Fruit fly (Drosophila melanogaster) whole organism, embryonic: ENCODE results near the gene CG13299.

Source experiments
- Abd-B ChIP-seq: fragments of 200-800 bp; sonication (Bioruptor generic); optimal IDR thresholded peaks from 2 replicates; lab custom pipeline; 2018; ENCODE audit warnings: missing biosample characterization, mild to moderate bottlenecking, missing genetic modification characterization, moderate library complexity
- Asciz ChIP-seq: fragments of 200-800 bp; sonication (Bioruptor generic); optimal IDR thresholded peaks from 2 replicates; lab custom pipeline; 2017; ENCODE audit warnings: missing biosample characterization, mild to moderate bottlenecking, missing genetic modification characterization, missing genetic modification reagents
- CG10267 ChIP-seq: fragments of 200-800 bp; sonication (Bioruptor generic); optimal IDR thresholded peaks from 2 replicates; lab custom pipeline; 2018; ENCODE audit warnings: missing biosample characterization, mild to moderate bottlenecking, missing genetic modification characterization, moderate library complexity
- CG10979 ChIP-seq: fragments of 200-800 bp; sonication (Bioruptor generic); optimal IDR thresholded peaks from 2 replicates; lab custom pipeline; 2018; ENCODE audit warnings: missing biosample characterization, mild to moderate bottlenecking, missing genetic modification characterization, moderate library complexity
- CG12155 ChIP-seq: fragments of 200-800 bp; sonication (Bioruptor generic); optimal IDR thresholded peaks from 3 replicates; lab custom pipeline; 2016; ENCODE audit warnings: missing biosample characterization, missing genetic modification characterization
- CG12299 ChIP-seq: fragments of 200-800 bp; sonication (Bioruptor generic); optimal IDR thresholded peaks from 2 replicates; lab custom pipeline; 2018; ENCODE audit warnings: missing biosample characterization, mild to moderate bottlenecking, missing genetic modification characterization
- CG13123 ChIP-seq: fragments of 200-800 bp; sonication (Bioruptor generic); optimal IDR thresholded peaks from 2 replicates; lab custom pipeline; 2016; ENCODE audit warnings: missing biosample characterization, missing genetic modification characterization
- CG17186 ChIP-seq: fragments of 200-800 bp; sonication (Bioruptor generic); optimal IDR thresholded peaks from 3 replicates; lab custom pipeline; 2017; ENCODE audit warnings: missing biosample characterization, missing genetic modification reagents, missing genetic modification characterization
- CG31224 ChIP-seq: fragments of 200-800 bp; sonication (Bioruptor generic); IDR thresholded peaks from 2 replicates; pipeline ENCODE4 v1.3.6; 2022; ENCODE audit warnings: missing biosample characterization, missing genetic modification characterization
- CG31441 ChIP-seq: fragments of 200-800 bp; sonication (Bioruptor generic); IDR thresholded peaks from 2 replicates; pipeline ENCODE4 v1.3.6; 2022; ENCODE audit warnings: missing biosample characterization, missing genetic modification characterization
- CG32772 ChIP-seq: fragments of 200-800 bp; sonication (Bioruptor generic); IDR thresholded peaks from 2 replicates; pipeline ENCODE4 v1.3.6; 2022; ENCODE audit warnings: missing biosample characterization, missing genetic modification characterization
- CG33213 ChIP-seq: fragments of 200-800 bp; sonication (Bioruptor generic); optimal IDR thresholded peaks from 3 replicates; lab custom pipeline; 2016; ENCODE audit warnings: missing biosample characterization, missing genetic modification characterization
- CG4730 ChIP-seq: fragments of 200-800 bp; sonication (Bioruptor generic); IDR thresholded peaks from 2 replicates; pipeline ENCODE4 v1.3.6; 2022; ENCODE audit warnings: missing biosample characterization, missing genetic modification characterization
- CG5245 ChIP-seq: fragments of 200-800 bp; sonication (Bioruptor generic); optimal IDR thresholded peaks from 3 replicates; lab custom pipeline; 2016; ENCODE audit warnings: missing biosample characterization, missing genetic modification characterization
- CG6765 ChIP-seq: fragments of 200-800 bp; sonication (Bioruptor generic); optimal IDR thresholded peaks from 3 replicates; lab custom pipeline; 2017; ENCODE audit warnings: missing biosample characterization, mild to moderate bottlenecking, missing genetic modification characterization
- CG7372 ChIP-seq: fragments of 200-800 bp; sonication (Bioruptor generic); IDR thresholded peaks from 2 replicates; pipeline ENCODE4 v1.3.6; 2022; ENCODE audit warnings: missing biosample characterization, missing genetic modification characterization
- CG7928 ChIP-seq: fragments of 200-800 bp; sonication (Bioruptor generic); optimal IDR thresholded peaks from 2 replicates; lab custom pipeline; 2017; ENCODE audit warnings: missing biosample characterization, mild to moderate bottlenecking, missing genetic modification characterization
- Dad ChIP-seq: fragments of 200-800 bp; sonication (Bioruptor generic); optimal IDR thresholded peaks from 3 replicates; lab custom pipeline; 2016; ENCODE audit warnings: missing biosample characterization, missing genetic modification characterization
- Dip2 ChIP-seq: fragments of 200-800 bp; sonication (Bioruptor generic); IDR thresholded peaks from 2 replicates; pipeline ENCODE4 v1.3.6; 2022; ENCODE audit warnings: missing biosample characterization, missing genetic modification characterization
- Drgx ChIP-seq: fragments of 200-800 bp; sonication (Bioruptor generic); IDR thresholded peaks from 2 replicates; pipeline ENCODE4 v1.3.6; 2022; ENCODE audit warnings: missing biosample characterization, missing genetic modification characterization
- ERR ChIP-seq: fragments of 200-800 bp; sonication (Bioruptor generic); optimal IDR thresholded peaks from 2 replicates; lab custom pipeline; 2016; ENCODE audit warnings: missing biosample characterization, missing genetic modification characterization
- Mrtf ChIP-seq: fragments of 200-800 bp; sonication (Bioruptor generic); IDR thresholded peaks from 3 replicates; pipeline ENCODE4 v1.3.6; 2022; ENCODE audit warnings: missing biosample characterization, missing genetic modification characterization
- Oaz ChIP-seq: fragments of 200-800 bp; sonication (Bioruptor generic); IDR thresholded peaks from 2 replicates; pipeline ENCODE4 v1.3.6; 2022; ENCODE audit warnings: missing biosample characterization, missing genetic modification characterization
- Six4 ChIP-seq: fragments of 200-800 bp; sonication (Bioruptor generic); optimal IDR thresholded peaks from 2 replicates; lab custom pipeline; 2016; ENCODE audit warnings: missing biosample characterization, missing genetic modification characterization
- Sox100B ChIP-seq: fragments of 200-800 bp; sonication (Bioruptor generic); optimal IDR thresholded peaks from 3 replicates; lab custom pipeline; 2018; ENCODE audit warnings: missing biosample characterization, mild to moderate bottlenecking, missing genetic modification characterization
- Stat92E ChIP-seq, 3 experiments: fragments of >200 bp in 2 of 3; fragments of 200-800 bp in 1 of 3; sonication (Bioruptor generic) in 1 of 3; optimal IDR thresholded peaks; 2 replicates each; lab custom pipeline; 2017 to 2019; ENCODE audit warnings: missing biosample characterization in 3 of 3, missing genetic modification characterization in 3 of 3, mild to moderate bottlenecking in 1 of 3, moderate library complexity in 1 of 3
- Xbp1 ChIP-seq: fragments of 200-800 bp; sonication (Bioruptor generic); optimal IDR thresholded peaks from 3 replicates; lab custom pipeline; 2016; ENCODE audit warnings: missing biosample characterization, mild to moderate bottlenecking, missing genetic modification characterization
- aop ChIP-seq: fragments of 200-800 bp; sonication (Bioruptor generic); IDR thresholded peaks from 2 replicates; pipeline ENCODE4 v1.3.6; 2022; ENCODE audit warnings: missing biosample characterization, missing genetic modification characterization
- ara ChIP-seq: fragments of 200-800 bp; sonication (Bioruptor generic); IDR thresholded peaks from 2 replicates; pipeline ENCODE4 v1.3.6; 2022; ENCODE audit warnings: missing biosample characterization, missing genetic modification characterization
- caup ChIP-seq: fragments of 200-800 bp; sonication (Bioruptor generic); optimal IDR thresholded peaks from 3 replicates; lab custom pipeline; 2017; ENCODE audit warnings: missing biosample characterization, mild to moderate bottlenecking, missing genetic modification characterization, moderate library complexity; ENCODE audit not compliant: severe bottlenecking
- ci ChIP-seq: fragments of 200-800 bp; sonication (Bioruptor generic); IDR thresholded peaks from 3 replicates; pipeline ENCODE4 v1.3.6; 2022; ENCODE audit warnings: missing biosample characterization, missing genetic modification characterization
- crc ChIP-seq: fragments of 200-800 bp; sonication (Bioruptor generic); optimal IDR thresholded peaks from 2 replicates; lab custom pipeline; 2016; ENCODE audit warnings: missing biosample characterization, missing genetic modification characterization
- dimm ChIP-seq: fragments of 200-800 bp; sonication (Bioruptor generic); IDR thresholded peaks from 2 replicates; pipeline ENCODE4 v1.3.6; 2022; ENCODE audit warnings: missing biosample characterization, missing genetic modification characterization
- disco-r ChIP-seq: fragments of 200-800 bp; sonication (Bioruptor generic); optimal IDR thresholded peaks from 2 replicates; lab custom pipeline; 2016; ENCODE audit warnings: missing biosample characterization, missing genetic modification characterization
- kah ChIP-seq: fragments of 200-800 bp; sonication (Bioruptor generic); optimal IDR thresholded peaks from 2 replicates; lab custom pipeline; 2018; ENCODE audit warnings: missing biosample characterization, mild to moderate bottlenecking, missing genetic modification characterization
- kay ChIP-seq: fragments of 200-800 bp; sonication (Bioruptor generic); optimal IDR thresholded peaks from 2 replicates; lab custom pipeline; 2016; ENCODE audit warnings: missing biosample characterization, missing genetic modification characterization
- ken ChIP-seq: fragments of 200-800 bp; sonication (Bioruptor generic); IDR thresholded peaks from 3 replicates; pipeline ENCODE4 v1.3.6; 2022; ENCODE audit warnings: missing biosample characterization, missing genetic modification characterization
- lab ChIP-seq: fragments of 200-800 bp; sonication (Bioruptor generic); optimal IDR thresholded peaks from 3 replicates; lab custom pipeline; 2017; ENCODE audit warnings: missing biosample characterization, missing genetic modification characterization, mild to moderate bottlenecking, moderate library complexity, missing genetic modification reagents
- pan ChIP-seq, 4 experiments: fragments of >200 bp in 3 of 4; fragments of 200-800 bp in 1 of 4; sonication (Bioruptor generic) in 1 of 4; optimal IDR thresholded peaks in 3 of 4; IDR thresholded peaks in 1 of 4; 2 replicates each; pipeline versions ENCODE4 v1.3.6 to Lab custom; 2017 to 2022; ENCODE audit warnings: missing biosample characterization in 2 of 4, missing genetic modification characterization in 2 of 4, mixed read lengths in 1 of 4
- pho ChIP-seq: fragments of 200-800 bp; sonication (Bioruptor generic); optimal IDR thresholded peaks from 2 replicates; lab custom pipeline; 2016; ENCODE audit warnings: missing biosample characterization, missing genetic modification characterization
- psq ChIP-seq: fragments of 200-800 bp; sonication (Bioruptor generic); optimal IDR thresholded peaks from 2 replicates; lab custom pipeline; 2017; ENCODE audit warnings: missing biosample characterization, missing genetic modification characterization
- ranshi ChIP-seq: fragments of 200-800 bp; sonication (Bioruptor generic); IDR thresholded peaks from 2 replicates; pipeline ENCODE4 v1.3.6; 2022; ENCODE audit warnings: missing biosample characterization, missing genetic modification characterization
- salm ChIP-seq: fragments of 200-800 bp; sonication (Bioruptor generic); optimal IDR thresholded peaks from 2 replicates; lab custom pipeline; 2018; ENCODE audit warnings: missing biosample characterization, mild to moderate bottlenecking, missing genetic modification characterization
- sc ChIP-seq, 3 experiments: fragments of >200 bp in 2 of 3; fragments of 200-800 bp in 1 of 3; sonication (Bioruptor generic) in 1 of 3; optimal IDR thresholded peaks; 2 replicates in 2 of 3; 3 replicates in 1 of 3; lab custom pipeline; 2017; ENCODE audit warnings: mild to moderate bottlenecking in 1 of 3, missing biosample characterization in 1 of 3, missing genetic modification characterization in 1 of 3, missing genetic modification reagents in 1 of 3
- tgo ChIP-seq: fragments of 200-800 bp; sonication (Bioruptor generic); IDR thresholded peaks from 3 replicates; pipeline ENCODE4 v1.3.6; 2022; ENCODE audit warnings: missing biosample characterization, missing genetic modification characterization
- tio ChIP-seq: fragments of 200-800 bp; sonication (Bioruptor generic); optimal IDR thresholded peaks from 2 replicates; lab custom pipeline; 2017; ENCODE audit warnings: missing biosample characterization, missing genetic modification characterization, inconsistent platforms
- usp ChIP-seq: fragments of >200 bp; optimal IDR thresholded peaks from 2 replicates; lab custom pipeline; 2017; ENCODE audit warnings: missing biosample characterization, missing genetic modification characterization
- zf30C ChIP-seq: fragments of 200-800 bp; sonication (Bioruptor generic); optimal IDR thresholded peaks from 3 replicates; lab custom pipeline; 2018; ENCODE audit warnings: missing biosample characterization, mild to moderate bottlenecking, missing genetic modification characterization
- zfh2 ChIP-seq: fragments of 200-800 bp; sonication (Bioruptor generic); optimal IDR thresholded peaks from 2 replicates; lab custom pipeline; 2016; ENCODE audit warnings: missing biosample characterization, missing genetic modification characterization

The CG13299 gene

DNA sequence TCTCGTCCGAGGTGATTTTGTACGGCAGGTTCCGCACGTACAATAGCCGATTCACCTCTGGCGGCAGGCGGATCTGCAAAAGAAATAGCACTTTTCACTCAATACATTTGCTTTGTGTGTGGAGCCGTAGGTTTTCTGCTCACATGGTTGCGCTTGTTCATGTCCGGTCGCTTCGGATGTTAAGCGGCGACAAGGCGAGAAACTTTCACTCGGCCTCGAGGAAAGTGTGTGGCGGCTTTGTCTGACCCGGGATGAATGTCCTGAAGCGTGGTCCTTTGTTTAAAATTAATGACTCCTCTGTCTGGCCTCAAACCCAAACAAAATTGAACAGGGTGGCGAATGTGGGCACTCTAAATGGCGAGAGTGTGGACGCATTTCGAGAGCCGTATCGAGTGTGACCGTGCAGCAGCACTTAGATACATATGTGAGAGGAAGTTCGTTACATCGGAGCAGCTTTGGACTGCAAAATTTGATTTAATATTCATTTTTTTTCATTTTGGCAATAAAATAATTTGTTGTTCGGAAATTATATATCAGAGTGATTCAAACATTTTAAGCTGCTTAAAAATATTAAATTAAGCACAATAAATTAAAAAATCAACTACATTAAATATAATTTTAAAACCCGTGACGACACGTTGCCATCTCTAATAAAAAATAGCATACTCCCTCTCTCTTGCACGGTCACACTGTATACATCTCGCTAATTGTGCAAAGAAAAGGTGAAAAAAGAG is 39.2 kb downstream of the CG13299 start, which contains the start of the genes Sf3b6 and Tnpo:
Sf3b6 (minus strand) TSS at position 358 of the 734 bp plus-strand sequence.
Tnpo (plus strand) TSS at position 659 of the 734 bp plus-strand sequence.
- TF ChIP-seq zfh2 (GFP tag; lab: Kevin White, UChicago): peak; percentile 79
- TF ChIP-seq Oaz (GFP tag; lab: Robert Waterston, UW): peak; percentile 63; the same call in 1 of the 2 replicates
- TF ChIP-seq tio (GFP tag; lab: Kevin White, UChicago): peak; percentile 84
- peak; percentile 85 for TF ChIP-seq ken
- TF ChIP-seq Stat92E (GFP tag; optimal IDR thresholded peaks at IDR 0.05; lab: Kevin White, UChicago): peak in 1 of 3 experiments; percentile 32
- no peak for TF ChIP-seq Asciz
- peak; percentile 66 for TF ChIP-seq CG5245 (GFP tag; lab: Kevin White, UChicago)
- no peak for TF ChIP-seq ERR
- TF ChIP-seq CG6765 (GFP tag; lab: Kevin White, UChicago): peak; percentile 35
- TF ChIP-seq CG31441 (GFP tag; lab: Robert Waterston, UW): no peak
- peak; percentile 86 for TF ChIP-seq CG32772 (GFP tag; lab: Robert Waterston, UW)
- peak; percentile 47 for TF ChIP-seq CG7928
- peak; percentile 89; the same call in 1 of the 2 replicates for TF ChIP-seq ranshi (GFP tag; lab: Robert Waterston, UW)
- TF ChIP-seq pho (GFP tag; lab: Kevin White, UChicago): peak; percentile 79
- TF ChIP-seq aop: no peak
- TF ChIP-seq kah (GFP tag; lab: Kevin White, UChicago): peak; percentile 30
- TF ChIP-seq dimm (GFP tag; lab: Robert Waterston, UW): peak; percentile 35; the same call in 1 of the 2 replicates
- TF ChIP-seq CG4730 (GFP tag; lab: Robert Waterston, UW): peak; percentile 69
- TF ChIP-seq kay (GFP tag; lab: Kevin White, UChicago): peak; percentile 67
- TF ChIP-seq CG12155 (GFP tag; lab: Kevin White, UChicago): peak; percentile 91
- TF ChIP-seq Six4 (GFP tag; lab: Kevin White, UChicago): peak; percentile 71
- TF ChIP-seq caup (GFP tag; lab: Kevin White, UChicago): peak; percentile 73
- peak; percentile 90 for TF ChIP-seq Xbp1
- TF ChIP-seq Sox100B (GFP tag; lab: Kevin White, UChicago): no peak
- TF ChIP-seq tgo: peak; percentile 86
- no peak for TF ChIP-seq usp (GFP tag; lab: Kevin White, UChicago)
- peak; percentile 61 for TF ChIP-seq Drgx (GFP tag; lab: Robert Waterston, UW)
- TF ChIP-seq crc (GFP tag; lab: Kevin White, UChicago): no peak
- no peak for TF ChIP-seq Dip2 (GFP tag; lab: Robert Waterston, UW)
- peak; percentile 81 for TF ChIP-seq Mrtf (GFP tag; lab: Robert Waterston, UW)
- no peak for TF ChIP-seq pan (optimal IDR thresholded peaks at IDR 0.05; lab: Kevin White, UChicago)
- TF ChIP-seq pan (GFP tag; optimal IDR thresholded peaks at IDR 0.05 in 1 of 2, IDR thresholded peaks at IDR 0.05 in 1 of 2): peak in 1 of 2 experiments; percentile 80
- no peak for TF ChIP-seq CG12299 (tag; lab: Kevin White, UChicago)
- no peak for TF ChIP-seq lab (GFP tag; lab: Kevin White, UChicago)
- no peak for TF ChIP-seq Abd-B
- peak; percentile 12 for TF ChIP-seq Dad (GFP tag; lab: Kevin White, UChicago)
- peak; percentile 63 for TF ChIP-seq CG13123 (GFP tag; lab: Kevin White, UChicago)
- TF ChIP-seq CG10979 (tag; lab: Kevin White, UChicago): peak; percentile 71
- no peak for TF ChIP-seq sc (optimal IDR thresholded peaks at IDR 0.05; lab: Kevin White, UChicago)
- no peak for TF ChIP-seq sc (GFP tag; optimal IDR thresholded peaks at IDR 0.05; lab: Kevin White, UChicago)
- TF ChIP-seq CG31224 (GFP tag; lab: Robert Waterston, UW): peak; percentile 81
- TF ChIP-seq ara (GFP tag; lab: Robert Waterston, UW): peak; percentile 69
- TF ChIP-seq CG33213 (GFP tag; lab: Kevin White, UChicago): peak; percentile 39
- peak; percentile 58 for TF ChIP-seq psq
- peak; percentile 73; the same call in 2 of the 3 replicates for TF ChIP-seq ci (GFP tag; lab: Robert Waterston, UW)
- peak; percentile 80 for TF ChIP-seq CG10267 (tag; lab: Kevin White, UChicago)
- TF ChIP-seq salm (tag; lab: Kevin White, UChicago): no peak
- no peak for TF ChIP-seq zf30C (GFP tag; lab: Kevin White, UChicago)
- TF ChIP-seq disco-r (GFP tag; lab: Kevin White, UChicago): peak; percentile 33
- peak; percentile 80 for TF ChIP-seq CG7372 (GFP tag; lab: Robert Waterston, UW)
- peak; percentile 62 for TF ChIP-seq CG17186 (GFP tag; lab: Kevin White, UChicago)
